Worm (Caenorhabditis elegans) whole organism, L4/young adult: Measurements from ENCODE around the gene F15B9.8.

ENCODE experiments used
- W03F9.2 ChIP-seq: fragments of 150-350 bp; optimal IDR thresholded peaks from 2 replicates; lab custom pipeline; 2014; ENCODE audit warnings: missing biosample characterization, missing genetic modification characterization
- dao-5 ChIP-seq: sonication (generic microtip); optimal IDR thresholded peaks from 2 replicates; lab custom pipeline; 2016; ENCODE audit warnings: missing genotype, missing genetic modification characterization, moderate library complexity, missing compliant biosample characterization

- TF ChIP-seq dao-5 (tag; lab: Kevin White, UChicago): no peak
- no peak for TF ChIP-seq W03F9.2 (tag; lab: Kevin White, UChicago)
These were observed 36.9 kb downstream of the F15B9.8 start for ce11 chrV:13025283-13025682.
